Worm (Caenorhabditis elegans) whole organism, late embryonic: Measurements from ENCODE around the gene C18B2.5.

Experiments
- C38D4.7 ChIP-seq: fragments of 200-800 bp; sonication (Bioruptor generic); optimal IDR thresholded peaks from 2 replicates; lab custom pipeline; 2018; ENCODE audit warnings: mild to moderate bottlenecking, missing genetic modification characterization, moderate library complexity, missing compliant biosample characterization
- F13H6.1 ChIP-seq: sonication (generic microtip); optimal IDR thresholded peaks from 2 replicates; lab custom pipeline; 2016; ENCODE audit warnings: missing genetic modification characterization, missing compliant biosample characterization
- K02D7.2 ChIP-seq: sonication (generic microtip); optimal IDR thresholded peaks from 2 replicates; lab custom pipeline; 2017; ENCODE audit warnings: mild to moderate bottlenecking, missing genetic modification characterization, missing compliant biosample characterization
- T23F11.4 ChIP-seq: fragments of 200-800 bp; sonication (Bioruptor generic); optimal IDR thresholded peaks from 2 replicates; lab custom pipeline; 2018; ENCODE audit warnings: mild to moderate bottlenecking, missing genetic modification characterization, missing compliant biosample characterization
- Y22D7AL.16 ChIP-seq: sonication (generic microtip); optimal IDR thresholded peaks from 2 replicates; lab custom pipeline; 2016; ENCODE audit warnings: missing genetic modification characterization, missing compliant biosample characterization
- ahr-1 ChIP-seq: sonication (generic microtip); optimal IDR thresholded peaks from 2 replicates; lab custom pipeline; 2016; ENCODE audit warnings: missing genetic modification characterization, missing compliant biosample characterization
- ama-1 ChIP-seq: fragments of 150-350 bp; optimal IDR thresholded peaks from 2 replicates; lab custom pipeline; 2014
- ceh-14 ChIP-seq: sonication (generic microtip); optimal IDR thresholded peaks from 2 replicates; lab custom pipeline; 2016; ENCODE audit warnings: missing genotype, missing genetic modification characterization, missing compliant biosample characterization
- ceh-18 ChIP-seq: sonication (generic microtip); optimal IDR thresholded peaks from 2 replicates; lab custom pipeline; 2016; ENCODE audit warnings: missing genetic modification characterization, missing compliant biosample characterization
- ceh-19 ChIP-seq: fragments of 200-800 bp; sonication (Bioruptor generic); optimal IDR thresholded peaks from 2 replicates; lab custom pipeline; 2018; ENCODE audit warnings: mild to moderate bottlenecking, missing genetic modification characterization, missing compliant biosample characterization
- ceh-34 ChIP-seq: sonication (generic microtip); optimal IDR thresholded peaks from 2 replicates; lab custom pipeline; 2016; ENCODE audit warnings: mild to moderate bottlenecking, missing genetic modification characterization, missing compliant biosample characterization
- ceh-48 ChIP-seq: sonication (generic microtip); optimal IDR thresholded peaks from 2 replicates; lab custom pipeline; 2016; ENCODE audit warnings: missing genetic modification characterization, inconsistent platforms, missing compliant biosample characterization
- dve-1 ChIP-seq: sonication (generic microtip); optimal IDR thresholded peaks from 2 replicates; lab custom pipeline; 2017; ENCODE audit warnings: antibody characterized with exemption, mild to moderate bottlenecking, missing genetic modification characterization, missing compliant biosample characterization
- fax-1 ChIP-seq: sonication (generic microtip); optimal IDR thresholded peaks from 2 replicates; lab custom pipeline; 2016; ENCODE audit warnings: missing genotype, missing genetic modification characterization, missing compliant biosample characterization
- fkh-6 ChIP-seq: sonication (generic microtip); optimal IDR thresholded peaks from 2 replicates; lab custom pipeline; 2016; ENCODE audit warnings: missing genetic modification characterization, missing compliant biosample characterization
- hlh-13 ChIP-seq: fragments of 200-800 bp; sonication (Bioruptor generic); optimal IDR thresholded peaks from 2 replicates; lab custom pipeline; 2018; ENCODE audit warnings: mild to moderate bottlenecking, missing genetic modification characterization, missing compliant biosample characterization
- hlh-30 ChIP-seq: sonication (generic microtip); optimal IDR thresholded peaks from 2 replicates; lab custom pipeline; 2017; ENCODE audit warnings: antibody characterized with exemption, missing genetic modification characterization, missing compliant biosample characterization; ENCODE audit not compliant: insufficient read depth
- hlh-8 ChIP-seq: sonication (generic microtip); optimal IDR thresholded peaks from 2 replicates; lab custom pipeline; 2016; ENCODE audit warnings: missing genotype, missing genetic modification characterization, missing compliant biosample characterization
- lim-6 ChIP-seq: sonication (generic microtip); optimal IDR thresholded peaks from 2 replicates; lab custom pipeline; 2016; ENCODE audit warnings: missing genetic modification characterization, missing compliant biosample characterization
- lin-11 ChIP-seq: fragments of 200-800 bp; sonication (Bioruptor generic); optimal IDR thresholded peaks from 2 replicates; lab custom pipeline; 2018; ENCODE audit warnings: mild to moderate bottlenecking, missing genetic modification characterization, missing compliant biosample characterization
- madf-2 ChIP-seq: sonication (generic microtip); optimal IDR thresholded peaks from 2 replicates; lab custom pipeline; 2017; ENCODE audit warnings: missing genetic modification characterization, missing compliant biosample characterization
- nhr-11 ChIP-seq: fragments of 150-350 bp; optimal IDR thresholded peaks from 2 replicates; lab custom pipeline; 2014; ENCODE audit warnings: missing biosample characterization, missing genetic modification characterization
- nhr-232 ChIP-seq: sonication (generic microtip); optimal IDR thresholded peaks from 2 replicates; lab custom pipeline; 2016; ENCODE audit warnings: missing genetic modification characterization, missing compliant biosample characterization
- npax-4 ChIP-seq: sonication (generic microtip); optimal IDR thresholded peaks from 2 replicates; lab custom pipeline; 2016; ENCODE audit warnings: missing genetic modification characterization, missing compliant biosample characterization
- pax-1 ChIP-seq: fragments of 150-350 bp; optimal IDR thresholded peaks from 2 replicates; lab custom pipeline; 2014; ENCODE audit warnings: missing biosample characterization, missing genetic modification characterization
- pha-2 ChIP-seq: sonication (generic microtip); optimal IDR thresholded peaks from 2 replicates; lab custom pipeline; 2017; ENCODE audit warnings: mild to moderate bottlenecking, missing genetic modification characterization, missing compliant biosample characterization
- pqm-1 ChIP-seq: sonication (generic microtip); optimal IDR thresholded peaks from 2 replicates; lab custom pipeline; 2016; ENCODE audit warnings: missing genetic modification characterization, missing compliant biosample characterization
- pros-1 ChIP-seq: fragments of 150-350 bp; optimal IDR thresholded peaks from 2 replicates; lab custom pipeline; 2014; ENCODE audit warnings: missing biosample characterization, missing genetic modification reagents, missing genetic modification characterization
- rnt-1 ChIP-seq: sonication (generic microtip); optimal IDR thresholded peaks from 2 replicates; lab custom pipeline; 2016; ENCODE audit warnings: missing genetic modification characterization, missing compliant biosample characterization
- sox-2 ChIP-seq: fragments of 200-800 bp; sonication (Bioruptor generic); IDR thresholded peaks from 2 replicates; pipeline ENCODE4 v1.3.6; 2022; ENCODE audit warnings: missing genetic modification reagents, missing genetic modification characterization, missing compliant biosample characterization
- sox-4 ChIP-seq: sonication (generic microtip); optimal IDR thresholded peaks from 2 replicates; lab custom pipeline; 2017; ENCODE audit warnings: mild to moderate bottlenecking, missing genetic modification characterization, inconsistent platforms, missing compliant biosample characterization
- ttx-3 ChIP-seq: sonication (generic microtip); optimal IDR thresholded peaks from 2 replicates; lab custom pipeline; 2016; ENCODE audit warnings: missing genetic modification reagents, missing genetic modification characterization, missing compliant biosample characterization
- unc-42 ChIP-seq: sonication (generic microtip); optimal IDR thresholded peaks from 2 replicates; lab custom pipeline; 2016; ENCODE audit warnings: missing genotype, missing genetic modification characterization, missing compliant biosample characterization
- unc-55 ChIP-seq: sonication (generic microtip); optimal IDR thresholded peaks from 2 replicates; lab custom pipeline; 2017; ENCODE audit warnings: missing biosample characterization, missing genetic modification reagents, missing genetic modification characterization
- ztf-16 ChIP-seq: sonication (generic microtip); optimal IDR thresholded peaks from 2 replicates; lab custom pipeline; 2017; ENCODE audit warnings: missing genetic modification characterization, missing compliant biosample characterization

Gene C18B2.5

ce11 chrX:3573482-3573881 is 37.4 kb downstream of the C18B2.5 start, which contains the start of gene T27A10.5:
Gene T27A10.5 (minus strand): TSS chrX:3573582.
- TF ChIP-seq dve-1 = no peak
- no peak for TF ChIP-seq K02D7.2 (tag; lab: Kevin White, UChicago)
- no peak for TF ChIP-seq unc-55 (GFP tag; lab: Kevin White, UChicago)
- TF ChIP-seq sox-4 = no peak
- no peak for TF ChIP-seq F13H6.1 (tag; lab: Kevin White, UChicago)
- no peak for TF ChIP-seq ceh-14 (tag; lab: Kevin White, UChicago)
- TF ChIP-seq ttx-3 (tag; lab: Kevin White, UChicago) = no peak
- no peak for TF ChIP-seq madf-2 (tag; lab: Kevin White, UChicago)
- no peak for TF ChIP-seq pha-2 (tag; lab: Kevin White, UChicago)
- TF ChIP-seq pax-1 (tag; lab: Kevin White, UChicago) = no peak
- TF ChIP-seq rnt-1 (tag; lab: Kevin White, UChicago) = no peak
- no peak for TF ChIP-seq Y22D7AL.16 (tag; lab: Kevin White, UChicago)
- no peak for TF ChIP-seq ceh-48 (tag; lab: Kevin White, UChicago)
- TF ChIP-seq, all 69 proteins: peak for 0

ce11 chrX:3572490-3572889 is 38.4 kb downstream of the C18B2.5 start, which contains the start of gene vit-3:
Gene vit-3 (minus strand): TSS chrX:3572549.
- TF ChIP-seq unc-55 (GFP tag; lab: Kevin White, UChicago) (no peak), lin-11 (tag; lab: Kevin White, UChicago) (no peak), ahr-1 (no peak), C38D4.7 (GFP tag; lab: Kevin White, UChicago) (no peak), lim-6 (no peak), sox-2 (GFP tag; lab: Robert Waterston, UW) (no peak), hlh-30 (tag; lab: Kevin White, UChicago) (no peak), npax-4 (tag; lab: Kevin White, UChicago) (no peak), madf-2 (tag; lab: Kevin White, UChicago) (no peak), pha-2 (tag; lab: Kevin White, UChicago) (no peak), unc-42 (tag; lab: Kevin White, UChicago) (no peak), pqm-1 (tag; lab: Kevin White, UChicago) (no peak), ceh-19 (GFP tag; lab: Kevin White, UChicago) (no peak), pros-1 (tag; lab: Kevin White, UChicago) (no peak), ztf-16 (tag; lab: Kevin White, UChicago) (no peak), sox-4 (no peak), K02D7.2 (tag; lab: Kevin White, UChicago) (no peak)

ce11 chrX:3566856-3567255 is 44.0 kb downstream of the C18B2.5 start:
- TF ChIP-seq unc-42 (tag; lab: Kevin White, UChicago) (no peak), fax-1 (tag; lab: Kevin White, UChicago) (no peak), T23F11.4 (GFP tag; lab: Kevin White, UChicago) (no peak), hlh-8 (no peak), ceh-34 (no peak), fkh-6 (no peak), nhr-232 (tag; lab: Kevin White, UChicago) (no peak), pha-2 (tag; lab: Kevin White, UChicago) (no peak)

- no peak for TF ChIP-seq K02D7.2 (tag; lab: Kevin White, UChicago)
- TF ChIP-seq hlh-13 = no peak
- no peak for TF ChIP-seq ama-1 (lab: Kevin White, UChicago)
- no peak for TF ChIP-seq nhr-11 (tag; lab: Kevin White, UChicago)
- TF ChIP-seq ceh-18 = no peak
- no peak for TF ChIP-seq ceh-14 (tag; lab: Kevin White, UChicago)
These were observed 47.0 kb downstream of the C18B2.5 start, which contains the start of gene vit-4 for ce11 chrX:3563903-3564302. Gene vit-4 (minus strand): TSS chrX:3563965.
